Worm (Caenorhabditis elegans) whole organism, L2 larva: ENCODE results near the gene M163.22.

ENCODE experiments used
- C34F6.9 ChIP-seq: fragments of 150-350 bp; optimal IDR thresholded peaks from 2 replicates; lab custom pipeline; 2014; ENCODE audit warnings: missing biosample characterization, missing genetic modification characterization
- F13H6.1 ChIP-seq: sonication (generic microtip); optimal IDR thresholded peaks from 2 replicates; lab custom pipeline; 2016; ENCODE audit warnings: missing genetic modification characterization, missing compliant biosample characterization
- Y55F3AM.14 ChIP-seq: fragments of 200-800 bp; sonication (Bioruptor generic); optimal IDR thresholded peaks from 2 replicates; lab custom pipeline; 2018; ENCODE audit warnings: mild to moderate bottlenecking, missing genetic modification characterization, missing compliant biosample characterization
- ZK546.5 ChIP-seq: sonication (generic microtip); optimal IDR thresholded peaks from 2 replicates; lab custom pipeline; 2017; ENCODE audit warnings: missing biosample characterization, missing genetic modification characterization
- alr-1 ChIP-seq: fragments of 150-350 bp; optimal IDR thresholded peaks from 2 replicates; lab custom pipeline; 2014; ENCODE audit warnings: missing biosample characterization, missing genetic modification characterization
- ceh-16 ChIP-seq: fragments of 150-350 bp; optimal IDR thresholded peaks from 2 replicates; lab custom pipeline; 2014; ENCODE audit warnings: missing biosample characterization, missing genetic modification characterization
- ceh-82 ChIP-seq: fragments of 150-350 bp; optimal IDR thresholded peaks from 2 replicates; lab custom pipeline; 2014; ENCODE audit warnings: missing biosample characterization, missing genetic modification characterization
- dmd-4 ChIP-seq: sonication (generic microtip); optimal IDR thresholded peaks from 2 replicates; lab custom pipeline; 2017; ENCODE audit warnings: missing biosample characterization, missing genetic modification characterization
- elt-1 ChIP-seq: fragments of 150-350 bp; optimal IDR thresholded peaks from 2 replicates; lab custom pipeline; 2014; ENCODE audit warnings: missing biosample characterization, missing genetic modification characterization
- elt-3 ChIP-seq: sonication (generic microtip); optimal IDR thresholded peaks from 2 replicates; lab custom pipeline; 2017; ENCODE audit warnings: missing biosample characterization, missing genetic modification characterization
- fos-1 ChIP-seq: fragments of 150-350 bp; optimal IDR thresholded peaks from 2 replicates; lab custom pipeline; 2014; ENCODE audit warnings: missing biosample characterization, missing genetic modification characterization
- gmeb-1 ChIP-seq: fragments of 150-350 bp; optimal IDR thresholded peaks from 2 replicates; lab custom pipeline; 2014; ENCODE audit warnings: missing biosample characterization, missing genetic modification characterization
- lin-11 ChIP-seq: fragments of 150-350 bp; sonication (generic microtip); optimal IDR thresholded peaks from 2 replicates; lab custom pipeline; 2014; ENCODE audit warnings: missing biosample characterization, missing genetic modification characterization, inconsistent platforms, mixed read lengths
- lin-39 ChIP-seq: fragments of 150-350 bp; optimal IDR thresholded peaks from 2 replicates; lab custom pipeline; 2014; ENCODE audit warnings: missing biosample characterization, missing genetic modification reagents, missing genetic modification characterization
- lsy-2 ChIP-seq, 2 experiments: fragments of 150-350 bp in 1 of 2; sonication (generic microtip) in 1 of 2; optimal IDR thresholded peaks; 2 replicates each; lab custom pipeline; 2014 to 2017; ENCODE audit warnings: missing biosample characterization in 2 of 2, missing genetic modification characterization in 2 of 2
- mab-5 ChIP-seq: fragments of 150-350 bp; optimal IDR thresholded peaks from 2 replicates; lab custom pipeline; 2014; ENCODE audit warnings: missing biosample characterization, missing genetic modification characterization
- mbf-1 ChIP-seq: sonication (generic microtip); optimal IDR thresholded peaks from 2 replicates; lab custom pipeline; 2017; ENCODE audit warnings: missing biosample characterization, missing genetic modification characterization
- mdl-1 ChIP-seq, 2 experiments: fragments of 150-350 bp in 1 of 2; sonication (generic microtip) in 1 of 2; optimal IDR thresholded peaks; 2 replicates each; lab custom pipeline; 2017; ENCODE audit warnings: missing biosample characterization in 2 of 2, missing genetic modification characterization in 2 of 2
- nhr-10 ChIP-seq: sonication (generic microtip); optimal IDR thresholded peaks from 2 replicates; lab custom pipeline; 2017; ENCODE audit warnings: missing biosample characterization, missing genetic modification characterization
- nhr-11 ChIP-seq: fragments of 150-350 bp; optimal IDR thresholded peaks from 2 replicates; lab custom pipeline; 2014; ENCODE audit warnings: missing biosample characterization, missing genetic modification characterization
- nhr-129 ChIP-seq: fragments of 150-350 bp; optimal IDR thresholded peaks from 2 replicates; lab custom pipeline; 2014; ENCODE audit warnings: missing biosample characterization, missing genetic modification characterization
- nhr-21 ChIP-seq: fragments of 150-350 bp; optimal IDR thresholded peaks from 2 replicates; lab custom pipeline; 2014; ENCODE audit warnings: missing biosample characterization, missing genetic modification characterization
- nhr-23 ChIP-seq: fragments of 150-350 bp; optimal IDR thresholded peaks from 2 replicates; lab custom pipeline; 2014; ENCODE audit warnings: missing biosample characterization, missing genetic modification reagents, missing genetic modification characterization
- nhr-237 ChIP-seq: fragments of 150-350 bp; optimal IDR thresholded peaks from 2 replicates; lab custom pipeline; 2014; ENCODE audit warnings: missing biosample characterization, missing genetic modification characterization
- nhr-25 ChIP-seq: fragments of 150-350 bp; sonication (generic microtip); optimal IDR thresholded peaks from 3 replicates; lab custom pipeline; 2014; ENCODE audit warnings: missing biosample characterization, missing genetic modification characterization
- nhr-6 ChIP-seq: fragments of 150-350 bp; optimal IDR thresholded peaks from 2 replicates; lab custom pipeline; 2014; ENCODE audit warnings: missing biosample characterization, missing genetic modification characterization
- peb-1 ChIP-seq: fragments of 150-350 bp; optimal IDR thresholded peaks from 2 replicates; lab custom pipeline; 2014; ENCODE audit warnings: missing biosample characterization, missing genetic modification characterization
- sem-4 ChIP-seq: fragments of 150-350 bp; optimal IDR thresholded peaks from 2 replicates; lab custom pipeline; 2014; ENCODE audit warnings: missing biosample characterization, missing genetic modification reagents, missing genetic modification characterization
- skn-1 ChIP-seq: sonication (generic microtip); optimal IDR thresholded peaks from 2 replicates; lab custom pipeline; 2017; ENCODE audit warnings: missing biosample characterization, missing genetic modification characterization
- sma-3 ChIP-seq: sonication (generic microtip); optimal IDR thresholded peaks from 2 replicates; lab custom pipeline; 2016; ENCODE audit warnings: missing genetic modification reagents, missing genetic modification characterization, missing compliant biosample characterization
- sma-9 ChIP-seq, 2 experiments: fragments of 150-350 bp in 1 of 2; sonication (generic microtip) in 1 of 2; optimal IDR thresholded peaks; 2 replicates each; lab custom pipeline; 2014 to 2016; ENCODE audit warnings: missing genetic modification characterization in 2 of 2, mild to moderate bottlenecking in 1 of 2, missing biosample characterization in 1 of 2, missing compliant biosample characterization in 1 of 2, missing genetic modification reagents in 1 of 2, moderate library complexity in 1 of 2
- snpc-4 ChIP-seq: fragments of 150-350 bp; optimal IDR thresholded peaks from 2 replicates; lab custom pipeline; 2014; ENCODE audit warnings: missing biosample characterization, missing genetic modification characterization
- unc-55 ChIP-seq: fragments of 150-350 bp; sonication (generic microtip); optimal IDR thresholded peaks from 3 replicates; lab custom pipeline; 2014; ENCODE audit warnings: missing biosample characterization, missing genetic modification reagents, missing genetic modification characterization
- unc-62 ChIP-seq: fragments of 150-350 bp; optimal IDR thresholded peaks from 2 replicates; lab custom pipeline; 2014; ENCODE audit warnings: missing biosample characterization, missing genetic modification reagents, missing genetic modification characterization
- ztf-1 ChIP-seq: fragments of 200-800 bp; sonication (Bioruptor generic); conservative IDR thresholded peaks from 2 replicates; pipeline ENCODE4 v1.3.6; 2022; ENCODE audit warnings: missing genetic modification characterization, missing compliant biosample characterization
- ztf-11 ChIP-seq: sonication (generic microtip); optimal IDR thresholded peaks from 2 replicates; lab custom pipeline; 2017; ENCODE audit warnings: missing biosample characterization, missing genetic modification characterization
- ztf-4 ChIP-seq: fragments of 150-350 bp; optimal IDR thresholded peaks from 2 replicates; lab custom pipeline; 2014; ENCODE audit warnings: missing biosample characterization, missing genetic modification characterization

Gene M163.22

ce11 chrX:14447498-14447897 lies 18.2 kb upstream of the M163.22 start:
- no peak for TF ChIP-seq skn-1 (tag; lab: Kevin White, UChicago)
- TF ChIP-seq ZK546.5 (tag; lab: Kevin White, UChicago): no peak
- no peak for TF ChIP-seq Y55F3AM.14 (GFP tag; lab: Kevin White, UChicago)
- TF ChIP-seq ztf-4 (tag; lab: Kevin White, UChicago): no peak
- no peak for TF ChIP-seq dmd-4 (tag; lab: Kevin White, UChicago)
- TF ChIP-seq mbf-1 (tag; lab: Kevin White, UChicago): no peak
- no peak for TF ChIP-seq nhr-25
- TF ChIP-seq lsy-2 (tag; optimal IDR thresholded peaks at IDR 0.05; lab: Kevin White, UChicago): no peak
- no peak for TF ChIP-seq gmeb-1
- no peak for TF ChIP-seq nhr-6
- TF ChIP-seq nhr-129 (tag; lab: Kevin White, UChicago): no peak
- TF ChIP-seq lin-11 (tag; lab: Kevin White, UChicago): no peak
- TF ChIP-seq, all 48 proteins: peak for 0

- no peak for TF ChIP-seq nhr-21 (tag; lab: Kevin White, UChicago)
- no peak for TF ChIP-seq nhr-23 (tag; lab: Kevin White, UChicago)
- no peak for TF ChIP-seq ceh-16 (tag; lab: Kevin White, UChicago)
- no peak for TF ChIP-seq unc-55
Observed at ce11 chrX:14447910-14448309, 17.8 kb upstream of the M163.22 start, which contains the start of gene jmjd-3.2. jmjd-3.2 (plus strand) TSS chrX:14448210.

DNA sequence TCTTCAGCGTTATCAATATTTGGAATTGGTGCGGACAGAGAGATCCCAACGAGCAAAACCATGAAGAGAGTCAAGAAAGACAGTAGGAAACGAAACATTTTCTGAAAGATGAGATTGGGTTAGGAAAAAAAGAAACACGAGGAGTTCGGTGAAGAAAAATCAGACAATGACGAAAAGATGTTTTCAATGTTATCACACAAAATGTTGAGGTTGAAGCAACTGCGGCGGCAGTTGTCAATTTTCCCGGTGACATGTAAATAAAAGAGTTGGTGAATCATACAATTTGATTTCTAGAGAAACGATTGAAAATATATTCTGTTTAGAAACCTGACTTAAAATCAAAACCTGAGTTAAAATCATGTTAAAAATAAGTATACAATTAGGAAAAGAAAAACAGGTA lies 12.0 kb upstream of the M163.22 start, which contains the start of gene F23D12.7:
F23D12.7 (minus strand) TSS at position 101 of the 400 bp plus-strand sequence.
- TF ChIP-seq sma-3 (no peak), F13H6.1 (tag; lab: Kevin White, UChicago) (no peak), dmd-4 (tag; lab: Kevin White, UChicago) (no peak), skn-1 (tag; lab: Kevin White, UChicago) (no peak), ceh-82 (tag; lab: Kevin White, UChicago) (no peak), nhr-129 (tag; lab: Kevin White, UChicago) (no peak), elt-1 (tag; lab: Kevin White, UChicago) (no peak), mab-5 (tag; lab: Kevin White, UChicago) (no peak), ztf-11 (tag; lab: Kevin White, UChicago) (no peak), elt-3 (tag; lab: Kevin White, UChicago) (no peak), nhr-237 (tag; lab: Kevin White, UChicago) (no peak), peb-1 (no peak), mbf-1 (tag; lab: Kevin White, UChicago) (no peak), snpc-4 (no peak), unc-55 (no peak), nhr-23 (tag; lab: Kevin White, UChicago) (no peak), fos-1 (no peak), Y55F3AM.14 (GFP tag; lab: Kevin White, UChicago) (no peak), C34F6.9 (no peak), ztf-4 (tag; lab: Kevin White, UChicago) (no peak)

ce11 chrX:14455419-14455818 lies 10.3 kb upstream of the M163.22 start, which contains the start of gene Y66C5A.1:
Y66C5A.1 (minus strand) TSS chrX:14455519.
- TF ChIP-seq alr-1 (no peak), sem-4 (no peak), ztf-1 (no peak), nhr-11 (no peak), mdl-1 (tag; optimal IDR thresholded peaks at IDR 0.05; lab: Kevin White, UChicago) (no peak), lin-11 (tag; lab: Kevin White, UChicago) (no peak), nhr-10 (no peak), lin-39 (tag; lab: Kevin White, UChicago) (no peak), elt-3 (tag; lab: Kevin White, UChicago) (no peak), nhr-23 (tag; lab: Kevin White, UChicago) (no peak), ceh-16 (tag; lab: Kevin White, UChicago) (no peak), ztf-4 (tag; lab: Kevin White, UChicago) (no peak), sma-9 (GFP tag; optimal IDR thresholded peaks at IDR 0.05; lab: Kevin White, UChicago) (no peak), sma-9 (tag; optimal IDR thresholded peaks at IDR 0.05; lab: Kevin White, UChicago) (no peak), unc-62 (GFP tag; lab: Kevin White, UChicago) (no peak)
